Worm (Caenorhabditis elegans) whole organism, early embryonic: ENCODE measurements around the gene sir-2.3.

ENCODE experiments used
- B0310.2 ChIP-seq: sonication (generic microtip); optimal IDR thresholded peaks from 2 replicates; lab custom pipeline; 2016; ENCODE audit warnings: mild to moderate bottlenecking, missing genetic modification characterization, missing compliant biosample characterization
- F13C5.2 ChIP-seq: sonication (generic microtip); optimal IDR thresholded peaks from 2 replicates; lab custom pipeline; 2017; ENCODE audit warnings: mild to moderate bottlenecking, missing genetic modification characterization, inconsistent platforms, missing compliant biosample characterization
- aly-1 ChIP-seq: sonication (generic microtip); optimal IDR thresholded peaks from 2 replicates; lab custom pipeline; 2016; ENCODE audit warnings: missing genetic modification characterization, missing compliant biosample characterization
- ama-1 ChIP-seq: fragments of 150-350 bp; optimal IDR thresholded peaks from 2 replicates; lab custom pipeline; 2014
- ceh-13 ChIP-seq: fragments of 200-800 bp; sonication (Bioruptor generic); optimal IDR thresholded peaks from 2 replicates; lab custom pipeline; 2018; ENCODE audit warnings: mild to moderate bottlenecking, missing genetic modification characterization, missing compliant biosample characterization
- ceh-36 ChIP-seq: sonication (generic microtip); optimal IDR thresholded peaks from 2 replicates; lab custom pipeline; 2016; ENCODE audit warnings: missing genetic modification characterization, inconsistent platforms, missing compliant biosample characterization
- ets-7 ChIP-seq: sonication (generic microtip); optimal IDR thresholded peaks from 2 replicates; lab custom pipeline; 2016; ENCODE audit warnings: missing genotype, missing genetic modification characterization, missing compliant biosample characterization
- flt-1 ChIP-seq: fragments of 200-800 bp; sonication (Bioruptor generic); IDR thresholded peaks from 2 replicates; pipeline ENCODE4 v1.3.6; 2022; ENCODE audit warnings: missing genetic modification characterization, missing compliant biosample characterization
- hmbx-1 ChIP-seq: sonication (generic microtip); optimal IDR thresholded peaks from 2 replicates; lab custom pipeline; 2016; ENCODE audit warnings: mild to moderate bottlenecking, missing genetic modification characterization, missing compliant biosample characterization
- hmg-4 ChIP-seq: fragments of 200-800 bp; sonication (Bioruptor generic); optimal IDR thresholded peaks from 2 replicates; lab custom pipeline; 2018; ENCODE audit warnings: mild to moderate bottlenecking, missing genetic modification characterization, missing compliant biosample characterization
- hnd-1 ChIP-seq: sonication (generic microtip); optimal IDR thresholded peaks from 2 replicates; lab custom pipeline; 2016; ENCODE audit warnings: missing genetic modification characterization, missing compliant biosample characterization
- pes-1 ChIP-seq: fragments of 200-800 bp; sonication (Bioruptor generic); IDR thresholded peaks from 2 replicates; pipeline ENCODE4 v1.3.6; 2022; ENCODE audit warnings: missing genetic modification reagents, missing genetic modification characterization, missing compliant biosample characterization
- scrt-1 ChIP-seq: fragments of 200-800 bp; sonication (Bioruptor generic); IDR thresholded peaks from 2 replicates; pipeline ENCODE4 v1.3.6; 2022; ENCODE audit warnings: missing genetic modification characterization, missing compliant biosample characterization
- sea-1 ChIP-seq: fragments of 200-800 bp; sonication (Bioruptor generic); conservative IDR thresholded peaks from 2 replicates; pipeline ENCODE4 v1.3.6; 2022; ENCODE audit warnings: missing genetic modification characterization, missing compliant biosample characterization
- tbx-11 ChIP-seq: fragments of 200-800 bp; sonication (Bioruptor generic); IDR thresholded peaks from 2 replicates; pipeline ENCODE4 v1.3.6; 2022; ENCODE audit warnings: missing genetic modification characterization, missing compliant biosample characterization
- tbx-37 ChIP-seq: fragments of 200-800 bp; sonication (Bioruptor generic); conservative IDR thresholded peaks from 2 replicates; pipeline ENCODE4 v1.3.6; 2022; ENCODE audit warnings: missing genetic modification reagents, missing genetic modification characterization, missing compliant biosample characterization
- tra-4 ChIP-seq: sonication (generic microtip); optimal IDR thresholded peaks from 2 replicates; lab custom pipeline; 2017; ENCODE audit warnings: missing genetic modification characterization, missing compliant biosample characterization

Gene sir-2.3

DNA sequence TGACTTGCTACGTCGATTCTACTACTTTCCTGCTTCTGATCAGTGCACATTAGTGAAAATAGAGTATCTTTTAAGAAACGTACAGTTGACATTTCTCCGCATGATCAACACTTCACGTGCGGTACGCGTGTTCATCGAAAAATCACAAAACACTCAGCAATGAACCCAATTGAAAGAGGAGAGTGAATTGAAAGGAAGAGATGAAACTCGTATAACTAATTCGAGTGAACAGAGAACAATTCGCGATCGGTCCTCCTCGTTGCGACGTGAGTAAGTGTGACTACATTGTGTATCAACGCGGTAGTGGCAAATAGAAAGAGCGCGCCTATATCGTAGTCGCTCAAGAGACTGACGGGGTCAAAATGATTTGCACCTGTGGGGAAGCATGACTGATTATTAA lies 22.0 kb downstream of the sir-2.3 start:
- no peak for TF ChIP-seq F13C5.2
- TF ChIP-seq sea-1 (GFP tag; lab: Robert Waterston, UW) = no peak
- no peak for TF ChIP-seq flt-1 (GFP tag; lab: Robert Waterston, UW)
- no peak for TF ChIP-seq hnd-1 (tag; lab: Kevin White, UChicago)
- no peak for TF ChIP-seq ceh-36
- no peak for TF ChIP-seq hmg-4 (GFP tag; lab: Kevin White, UChicago)
- TF ChIP-seq B0310.2 (tag; lab: Kevin White, UChicago) = no peak
- no peak for TF ChIP-seq hmbx-1 (tag; lab: Kevin White, UChicago)
- no peak for TF ChIP-seq ceh-13 (GFP tag; lab: Kevin White, UChicago)
- no peak for TF ChIP-seq ets-7
- TF ChIP-seq pes-1 (GFP tag; lab: Robert Waterston, UW) = no peak
- no peak for TF ChIP-seq ama-1 (lab: Kevin White, UChicago)
- TF ChIP-seq tbx-11 (GFP tag; lab: Robert Waterston, UW) = no peak

DNA sequence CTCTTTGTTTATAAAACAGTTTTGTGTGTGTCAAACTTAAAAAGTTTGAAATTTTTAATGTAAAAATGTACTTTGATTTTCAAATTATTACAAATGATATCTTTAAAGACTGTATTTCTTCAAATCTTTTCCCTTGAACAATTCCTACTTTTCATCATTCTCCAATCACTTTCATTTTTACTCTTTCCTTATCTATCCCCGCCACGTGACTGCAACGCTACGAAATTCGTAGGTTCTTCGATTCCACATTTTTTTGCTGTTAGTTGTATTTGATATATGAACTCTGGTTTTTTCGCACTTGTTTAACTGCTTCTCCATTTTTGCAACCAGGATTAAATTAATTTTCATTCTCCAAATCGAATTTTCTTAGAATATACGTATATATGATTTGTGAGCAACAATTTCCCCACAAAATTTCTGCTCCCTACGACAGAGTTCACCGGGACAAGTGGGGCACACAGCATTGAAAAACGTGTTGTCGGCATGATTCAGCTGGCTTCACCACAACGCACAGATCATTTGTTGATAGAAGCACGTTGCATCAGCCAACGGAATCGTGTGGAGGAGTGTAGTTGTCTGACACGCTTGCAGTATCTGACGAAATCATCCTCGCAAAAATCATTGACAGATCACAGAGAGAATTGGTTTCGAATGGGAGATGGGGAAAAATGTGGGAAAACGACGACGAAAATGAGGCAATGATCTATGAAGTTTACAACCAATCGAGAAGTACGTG lies 23.4 kb downstream of the sir-2.3 start:
- no peak for TF ChIP-seq F13C5.2
- no peak for TF ChIP-seq hmg-4 (GFP tag; lab: Kevin White, UChicago)
- no peak for TF ChIP-seq sea-1 (GFP tag; lab: Robert Waterston, UW)
- no peak for TF ChIP-seq ama-1 (lab: Kevin White, UChicago)
- no peak for TF ChIP-seq pes-1 (GFP tag; lab: Robert Waterston, UW)
- TF ChIP-seq tbx-37 (GFP tag; lab: Robert Waterston, UW) = no peak
- no peak for TF ChIP-seq tbx-11 (GFP tag; lab: Robert Waterston, UW)
- TF ChIP-seq ceh-36 = no peak
- TF ChIP-seq hnd-1 (tag; lab: Kevin White, UChicago) = no peak
- no peak for TF ChIP-seq flt-1 (GFP tag; lab: Robert Waterston, UW)

DNA sequence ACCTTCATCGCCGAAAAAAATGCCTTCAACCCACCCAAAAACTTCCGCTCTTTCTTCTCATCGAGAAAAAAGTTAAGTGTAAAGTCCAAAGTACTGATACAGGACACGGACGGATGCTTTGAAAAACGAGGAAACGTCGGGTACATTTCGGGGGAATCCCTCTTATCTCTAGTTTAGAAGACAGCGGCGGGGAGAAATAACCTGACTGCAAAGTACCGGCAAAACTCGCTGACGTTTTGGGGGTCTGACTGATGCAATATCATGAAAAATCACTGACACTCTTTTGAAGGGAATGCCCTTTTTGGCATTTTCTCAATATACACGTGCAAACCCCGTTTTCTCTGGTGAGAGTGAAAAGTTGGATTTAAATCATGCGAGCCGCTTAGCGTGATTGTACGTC lies 25.0 kb downstream of the sir-2.3 start:
- TF ChIP-seq scrt-1 = no peak
- TF ChIP-seq ets-7 = no peak
- TF ChIP-seq F13C5.2 = no peak
- TF ChIP-seq sea-1 (GFP tag; lab: Robert Waterston, UW) = no peak
- no peak for TF ChIP-seq ceh-13 (GFP tag; lab: Kevin White, UChicago)
- no peak for TF ChIP-seq pes-1 (GFP tag; lab: Robert Waterston, UW)
- TF ChIP-seq B0310.2 (tag; lab: Kevin White, UChicago) = no peak
- no peak for TF ChIP-seq flt-1 (GFP tag; lab: Robert Waterston, UW)
- no peak for TF ChIP-seq hnd-1 (tag; lab: Kevin White, UChicago)
- no peak for TF ChIP-seq tbx-37 (GFP tag; lab: Robert Waterston, UW)
- TF ChIP-seq tra-4 = no peak
- TF ChIP-seq tbx-11 (GFP tag; lab: Robert Waterston, UW) = no peak
- no peak for TF ChIP-seq hmbx-1 (tag; lab: Kevin White, UChicago)
- TF ChIP-seq aly-1 (tag; lab: Kevin White, UChicago) = no peak
- no peak for TF ChIP-seq ceh-36
- TF ChIP-seq ama-1 (lab: Kevin White, UChicago) = no peak
- no peak for TF ChIP-seq hmg-4 (GFP tag; lab: Kevin White, UChicago)

DNA sequence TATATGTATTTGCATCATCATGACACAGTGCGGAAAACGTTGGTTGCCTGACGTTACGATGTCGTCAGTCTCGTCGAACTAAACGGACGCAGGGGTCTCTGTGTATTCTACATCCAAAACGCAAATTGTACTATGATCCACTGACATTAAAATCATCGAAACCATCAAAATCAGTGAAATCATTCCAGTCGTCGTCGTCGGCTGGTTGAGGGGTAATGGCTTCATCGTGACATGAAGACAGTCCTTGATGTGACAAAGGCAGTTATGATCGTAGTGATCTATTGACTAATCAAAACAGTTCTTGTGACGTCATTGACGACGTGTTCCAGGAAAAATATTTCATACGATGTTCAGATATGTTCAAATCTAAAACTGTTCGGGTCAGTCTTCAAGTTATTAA lies 26.2 kb downstream of the sir-2.3 start:
- TF ChIP-seq F13C5.2 (no peak), ceh-36 (no peak), scrt-1 (no peak), hmg-4 (GFP tag; lab: Kevin White, UChicago) (no peak), B0310.2 (tag; lab: Kevin White, UChicago) (no peak), hmbx-1 (tag; lab: Kevin White, UChicago) (no peak), hnd-1 (tag; lab: Kevin White, UChicago) (no peak), pes-1 (GFP tag; lab: Robert Waterston, UW) (no peak), ets-7 (no peak)

DNA sequence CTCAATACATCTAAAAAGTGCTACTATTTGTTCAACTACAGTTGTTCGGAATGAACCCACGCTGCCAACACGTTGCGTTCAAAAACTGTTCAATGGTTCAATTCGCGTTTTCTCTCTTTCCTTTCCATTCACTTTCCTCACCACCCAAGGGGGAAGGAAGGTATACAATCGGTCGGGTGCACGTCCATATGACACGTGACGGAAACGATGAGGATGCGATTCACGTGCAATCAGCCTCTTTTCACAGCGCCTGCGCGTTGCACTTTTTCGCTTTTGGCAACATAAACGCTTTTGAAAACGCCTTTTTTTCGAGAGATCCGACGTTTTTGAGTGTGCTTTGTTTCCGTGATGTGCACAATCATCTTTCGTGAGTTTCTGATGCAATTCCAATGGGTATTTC lies 27.1 kb downstream of the sir-2.3 start:
- TF ChIP-seq flt-1 (GFP tag; lab: Robert Waterston, UW) (no peak), pes-1 (GFP tag; lab: Robert Waterston, UW) (no peak), ama-1 (lab: Kevin White, UChicago) (no peak), tbx-37 (GFP tag; lab: Robert Waterston, UW) (no peak), tbx-11 (GFP tag; lab: Robert Waterston, UW) (no peak), aly-1 (tag; lab: Kevin White, UChicago) (no peak), sea-1 (GFP tag; lab: Robert Waterston, UW) (no peak), B0310.2 (tag; lab: Kevin White, UChicago) (no peak), tra-4 (no peak), ceh-36 (no peak), F13C5.2 (no peak), scrt-1 (no peak), hmbx-1 (tag; lab: Kevin White, UChicago) (no peak), hnd-1 (tag; lab: Kevin White, UChicago) (no peak), hmg-4 (GFP tag; lab: Kevin White, UChicago) (no peak), ceh-13 (GFP tag; lab: Kevin White, UChicago) (no peak), ets-7 (no peak)

DNA sequence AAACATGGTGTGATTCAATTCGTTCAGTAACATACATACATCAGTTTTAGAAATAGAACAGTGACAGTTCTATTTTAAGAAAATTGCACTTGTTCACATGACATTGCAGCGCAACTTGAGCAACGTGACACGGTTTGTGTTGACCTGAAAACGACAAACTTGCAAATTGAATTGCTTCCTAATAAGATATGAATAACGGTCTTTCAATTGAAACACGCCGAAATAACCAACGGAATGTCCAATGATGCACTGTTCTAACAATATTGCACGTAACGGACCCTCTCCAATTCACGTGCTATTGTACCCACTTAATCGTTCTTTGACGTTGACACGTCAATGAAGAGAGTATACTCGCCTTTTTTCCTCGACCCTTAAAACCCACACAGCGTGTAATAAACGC lies 28.3 kb downstream of the sir-2.3 start:
- TF ChIP-seq ceh-13 (GFP tag; lab: Kevin White, UChicago) (no peak), scrt-1 (no peak), flt-1 (GFP tag; lab: Robert Waterston, UW) (no peak), hmg-4 (GFP tag; lab: Kevin White, UChicago) (no peak)

- TF ChIP-seq tbx-37 (GFP tag; lab: Robert Waterston, UW) (no peak), ceh-36 (no peak), scrt-1 (no peak), sea-1 (GFP tag; lab: Robert Waterston, UW) (no peak), ceh-13 (GFP tag; lab: Kevin White, UChicago) (no peak), hmbx-1 (tag; lab: Kevin White, UChicago) (no peak), B0310.2 (tag; lab: Kevin White, UChicago) (no peak), hnd-1 (tag; lab: Kevin White, UChicago) (no peak), pes-1 (GFP tag; lab: Robert Waterston, UW) (no peak), F13C5.2 (no peak), tra-4 (no peak)
These were observed 29.1 kb downstream of the sir-2.3 start for ce11 chrX:13360632-13361031.
